Fruit fly (Drosophila melanogaster) whole organism, prepupa: ENCODE data around the gene CG32267.

Source experiments
- CG15336 ChIP-seq: fragments of 200-800 bp; sonication (Bioruptor generic); IDR thresholded peaks from 2 replicates; pipeline ENCODE4 v1.3.6; 2022; ENCODE audit warnings: missing biosample characterization, missing genetic modification characterization
- CG8119 ChIP-seq: fragments of 200-800 bp; sonication (Bioruptor generic); IDR thresholded peaks from 3 replicates; pipeline ENCODE4 v1.3.6; 2022; ENCODE audit warnings: missing biosample characterization, missing genetic modification characterization
- achi ChIP-seq: fragments of 200-800 bp; sonication (Bioruptor generic); optimal IDR thresholded peaks from 3 replicates; lab custom pipeline; 2016; ENCODE audit warnings: missing biosample characterization, missing genetic modification characterization

- TF ChIP-seq CG15336 (no peak), CG8119 (GFP tag; lab: Robert Waterston, UW) (no peak), achi (GFP tag; lab: Kevin White, UChicago) (no peak)
Measured at dm6 chr3L:3439598-3439997, 32.3 kb downstream of the CG32267 start.
